Fruit fly (Drosophila melanogaster) Kc167 (cell line): ENCODE measurements around the gene CG16978.

Source experiments
- Sin3A ChIP-seq: fragments of >200 bp; optimal IDR thresholded peaks from 2 replicates; lab custom pipeline; 2018; ENCODE audit warnings: missing external identifiers
- h ChIP-seq: fragments of >200 bp; optimal IDR thresholded peaks from 3 replicates; lab custom pipeline; 2018; ENCODE audit warnings: missing external identifiers
- psq ChIP-seq: fragments of >200 bp; optimal IDR thresholded peaks from 2 replicates; lab custom pipeline; 2017; ENCODE audit warnings: missing external identifiers

DNA sequence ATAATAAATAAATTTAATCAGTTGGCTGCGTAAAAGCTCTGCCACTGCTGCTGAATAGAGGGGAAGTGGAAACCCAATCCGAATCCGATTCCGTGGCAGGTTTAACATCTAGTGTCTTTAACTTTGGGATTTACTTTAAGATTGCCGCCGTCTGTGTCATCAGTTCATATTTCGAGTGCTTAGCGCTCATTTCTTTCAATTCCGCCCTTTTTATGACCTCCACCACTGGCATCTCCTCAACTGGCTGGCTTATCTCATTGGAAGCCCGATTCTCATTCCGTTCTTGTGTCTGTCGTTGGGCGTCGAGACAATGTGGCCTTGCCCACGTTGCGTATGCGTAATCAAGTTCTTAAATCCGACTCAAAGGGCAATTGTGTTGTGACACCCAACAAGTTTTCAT lies 2.5 kb downstream of the CG16978 start:
- TF ChIP-seq h (lab: Kevin White, UChicago) (no peak), Sin3A (lab: Kevin White, UChicago) (no peak), psq (no peak)
